Fruit fly (Drosophila melanogaster) whole organism, wandering third instar larva: ENCODE results near the gene CG43402.

Experiments used
- Abd-B ChIP-seq: fragments of >200 bp; optimal IDR thresholded peaks from 2 replicates; lab custom pipeline; 2017; ENCODE audit warnings: missing biosample characterization, missing genetic modification characterization
- HLH106 ChIP-seq: fragments of 200-800 bp; optimal IDR thresholded peaks from 3 replicates; lab custom pipeline; 2019; ENCODE audit warnings: missing biosample characterization, mild to moderate bottlenecking, missing genetic modification characterization, moderate library complexity
- Hnf4 ChIP-seq: fragments of 200-800 bp; sonication (Bioruptor generic); optimal IDR thresholded peaks from 2 replicates; lab custom pipeline; 2016; ENCODE audit warnings: missing biosample characterization, mild to moderate bottlenecking, missing genetic modification characterization
- Hr83 ChIP-seq: fragments of 200-300 bp; sonication (Bioruptor generic); optimal IDR thresholded peaks from 2 replicates; lab custom pipeline; 2016; ENCODE audit warnings: missing biosample characterization, mild to moderate bottlenecking, missing genetic modification characterization, moderate library complexity; ENCODE audit not compliant: poor library complexity, severe bottlenecking
- Myc ChIP-seq: fragments of >200 bp; optimal IDR thresholded peaks from 2 replicates; lab custom pipeline; 2017
- Rel ChIP-seq, 2 experiments: fragments of 200-800 bp; sonication (Bioruptor generic) in 1 of 2; optimal IDR thresholded peaks; 2 replicates in 1 of 2; 3 replicates in 1 of 2; lab custom pipeline; 2016 to 2019; ENCODE audit warnings: mild to moderate bottlenecking in 2 of 2, missing biosample characterization in 2 of 2, missing genetic modification characterization in 2 of 2, moderate library complexity in 1 of 2
- br ChIP-seq: fragments of 200-800 bp; sonication (Bioruptor generic); optimal IDR thresholded peaks from 2 replicates; lab custom pipeline; 2016; ENCODE audit warnings: missing biosample characterization, missing genetic modification characterization
- ey ChIP-seq: fragments of 200-800 bp; sonication (Bioruptor generic); optimal IDR thresholded peaks from 2 replicates; lab custom pipeline; 2016; ENCODE audit warnings: missing biosample characterization, missing genetic modification characterization
- fru ChIP-seq: fragments of 200-800 bp; sonication (Bioruptor generic); optimal IDR thresholded peaks from 3 replicates; lab custom pipeline; 2016; ENCODE audit warnings: missing biosample characterization, mild to moderate bottlenecking, missing genetic modification characterization
- lola ChIP-seq: fragments of >200 bp; optimal IDR thresholded peaks from 2 replicates; lab custom pipeline; 2017; ENCODE audit warnings: missing biosample characterization, missing genetic modification characterization
- pan ChIP-seq: fragments of >200 bp; optimal IDR thresholded peaks from 2 replicates; lab custom pipeline; 2017
- psq ChIP-seq: fragments of 200-800 bp; sonication (Bioruptor generic); optimal IDR thresholded peaks from 3 replicates; lab custom pipeline; 2017; ENCODE audit warnings: missing biosample characterization, mild to moderate bottlenecking, missing genetic modification characterization, moderate library complexity
- usp ChIP-seq: fragments of >200 bp; optimal IDR thresholded peaks from 2 replicates; lab custom pipeline; 2017; ENCODE audit warnings: missing biosample characterization, missing genetic modification characterization

DNA sequence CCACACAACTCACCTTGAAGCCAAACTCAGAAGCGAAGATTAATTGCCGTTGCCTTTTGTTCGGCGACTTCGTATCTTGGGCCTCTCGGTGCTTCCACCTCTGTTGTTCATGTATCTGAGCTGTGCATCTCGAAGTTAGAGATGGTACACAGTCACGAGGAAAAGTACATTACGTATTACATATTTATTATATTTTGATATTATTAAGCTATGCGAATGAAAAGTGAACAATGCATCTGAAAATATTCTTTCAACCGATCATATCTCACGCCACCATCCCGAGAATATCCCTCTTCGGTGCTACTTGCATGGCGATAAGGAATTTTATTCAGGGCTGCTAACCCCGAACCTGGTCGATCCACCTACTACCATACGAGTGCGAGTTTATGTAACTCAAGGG, 2.6 kb downstream of the CG43402 start:
- no peak for TF ChIP-seq lola
- TF ChIP-seq Abd-B (GFP tag; lab: Kevin White, UChicago), result no peak
- no peak for TF ChIP-seq Myc (lab: Kevin White, UChicago)
- TF ChIP-seq Hr83 (GFP tag; lab: Kevin White, UChicago), result no peak
- TF ChIP-seq HLH106 (tag; lab: Kevin White, UChicago), result peak; percentile 88
- peak; percentile 80 for TF ChIP-seq ey (GFP tag; lab: Kevin White, UChicago)
- no peak for TF ChIP-seq pan
- peak; percentile 82 for TF ChIP-seq fru
- peak; percentile 78 for TF ChIP-seq Hnf4 (GFP tag; lab: Kevin White, UChicago)
- peak; percentile 72 for TF ChIP-seq br (GFP tag; lab: Kevin White, UChicago)
- TF ChIP-seq usp (GFP tag; lab: Kevin White, UChicago), result no peak
- TF ChIP-seq psq (GFP tag; lab: Kevin White, UChicago), result peak; percentile 81
- peak; percentile 88 for TF ChIP-seq Rel (GFP tag; optimal IDR thresholded peaks at IDR 0.05; lab: Kevin White, UChicago)
- peak; percentile 79 for TF ChIP-seq Rel (tag; optimal IDR thresholded peaks at IDR 0.05; lab: Kevin White, UChicago)
